Fruit fly (Drosophila melanogaster): ENCODE results near the gene CG11581.

DNA sequence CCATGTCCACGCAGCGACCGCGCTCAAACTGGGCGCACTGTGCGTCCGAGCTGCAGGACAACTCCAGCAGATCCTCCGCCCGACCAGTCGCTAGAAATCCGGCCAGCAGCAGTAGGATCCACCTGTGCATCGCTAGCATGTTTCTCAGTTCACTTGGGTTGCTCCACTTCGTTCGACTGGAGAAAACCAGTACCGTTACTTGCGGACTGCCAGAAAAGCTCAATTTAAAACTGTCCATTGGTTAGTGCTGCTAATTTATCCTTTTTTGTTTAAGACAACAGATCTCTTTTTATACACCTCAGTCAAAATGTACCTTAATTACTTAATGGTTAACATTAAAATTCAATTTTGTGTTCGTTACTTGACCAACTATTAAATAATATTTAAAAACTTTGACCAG lies 48.9 kb downstream of the CG11581 start, which contains the start of gene CG11674:
- TF ChIP-seq EcR (GFP tag; optimal IDR thresholded peaks at IDR 0.05) (no peak), psq (optimal IDR thresholded peaks at IDR 0.05) (no peak), usp (GFP tag; optimal IDR thresholded peaks at IDR 0.05) (no peak), pan (optimal IDR thresholded peaks at IDR 0.05) (no peak), Dll (optimal IDR thresholded peaks at IDR 0.05) (no peak), CG8478 (optimal IDR thresholded peaks at IDR 0.05) (no peak)
